Worm (Caenorhabditis elegans) whole organism, mixed stage, embryonic: ENCODE data around the gene zipt-13.

Experiments used
- ceh-39 ChIP-seq: fragments of 150-350 bp; optimal IDR thresholded peaks from 2 replicates; lab custom pipeline; 2014; ENCODE audit warnings: missing biosample characterization, missing genetic modification characterization
- lin-13 ChIP-seq: fragments of 150-350 bp; optimal IDR thresholded peaks from 2 replicates; lab custom pipeline; 2014; ENCODE audit warnings: missing biosample characterization, missing genetic modification characterization
- lin-32 ChIP-seq: fragments of 200-800 bp; sonication (Bioruptor generic); optimal IDR thresholded peaks from 2 replicates; lab custom pipeline; 2018; ENCODE audit warnings: mild to moderate bottlenecking, missing genetic modification characterization, missing compliant biosample characterization
- mls-2 ChIP-seq: sonication (generic microtip); optimal IDR thresholded peaks from 2 replicates; lab custom pipeline; 2016; ENCODE audit warnings: mild to moderate bottlenecking, missing genetic modification characterization, moderate library complexity, missing compliant biosample characterization
- pha-4 ChIP-seq: fragments of 150-350 bp; optimal IDR thresholded peaks from 2 replicates; lab custom pipeline; 2018; ENCODE audit warnings: missing biosample characterization, missing genetic modification reagents, missing genetic modification characterization
- snpc-4 ChIP-seq: fragments of 150-350 bp; optimal IDR thresholded peaks from 2 replicates; lab custom pipeline; 2014; ENCODE audit warnings: missing biosample characterization, missing genetic modification characterization
- unc-62 ChIP-seq: fragments of 150-350 bp; optimal IDR thresholded peaks from 2 replicates; lab custom pipeline; 2014; ENCODE audit warnings: missing biosample characterization, missing genetic modification reagents, missing genetic modification characterization
- ztf-11 ChIP-seq: fragments of 150-350 bp; optimal IDR thresholded peaks from 2 replicates; lab custom pipeline; 2014; ENCODE audit warnings: missing biosample characterization, missing genetic modification characterization

DNA sequence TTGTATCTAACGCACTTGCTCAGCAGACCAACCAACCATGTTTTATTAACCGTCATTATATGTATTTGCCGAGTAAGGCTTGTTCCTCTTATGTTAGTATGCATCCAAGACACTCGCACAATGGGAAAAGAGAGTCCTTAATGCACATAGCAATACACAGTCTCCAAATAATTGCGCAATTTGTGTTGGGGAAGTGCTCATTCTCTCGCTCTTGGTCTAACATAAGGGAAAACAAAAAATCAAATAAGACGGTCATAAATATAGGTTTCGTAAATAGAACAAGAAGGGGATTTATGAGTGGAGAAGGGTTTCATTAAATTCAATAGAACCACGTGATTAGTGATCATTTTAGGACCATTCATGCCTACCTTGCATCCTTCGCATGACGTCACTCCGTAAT is 33.2 kb downstream of the zipt-13 start:
- TF ChIP-seq ztf-11 (tag; lab: Kevin White, UChicago) (no peak), mls-2 (no peak), ceh-39 (no peak), unc-62 (no peak), lin-32 (GFP tag; lab: Kevin White, UChicago) (no peak), pha-4 (no peak), lin-13 (no peak), snpc-4 (tag; lab: Kevin White, UChicago) (no peak)
